Worm (Caenorhabditis elegans) whole organism, early embryonic: ENCODE results near the gene rpb-9.

ENCODE experiments used
- B0310.2 ChIP-seq: sonication (generic microtip); optimal IDR thresholded peaks from 2 replicates; lab custom pipeline; 2016; ENCODE audit warnings: mild to moderate bottlenecking, missing genetic modification characterization, missing compliant biosample characterization
- aly-1 ChIP-seq: sonication (generic microtip); optimal IDR thresholded peaks from 2 replicates; lab custom pipeline; 2016; ENCODE audit warnings: missing genetic modification characterization, missing compliant biosample characterization
- ama-1 ChIP-seq: fragments of 150-350 bp; optimal IDR thresholded peaks from 2 replicates; lab custom pipeline; 2014
- hnd-1 ChIP-seq: sonication (generic microtip); optimal IDR thresholded peaks from 2 replicates; lab custom pipeline; 2016; ENCODE audit warnings: missing genetic modification characterization, missing compliant biosample characterization
- sea-1 ChIP-seq: fragments of 200-800 bp; sonication (Bioruptor generic); conservative IDR thresholded peaks from 2 replicates; pipeline ENCODE4 v1.3.6; 2022; ENCODE audit warnings: missing genetic modification characterization, missing compliant biosample characterization
- tra-4 ChIP-seq: sonication (generic microtip); optimal IDR thresholded peaks from 2 replicates; lab custom pipeline; 2017; ENCODE audit warnings: missing genetic modification characterization, missing compliant biosample characterization

DNA sequence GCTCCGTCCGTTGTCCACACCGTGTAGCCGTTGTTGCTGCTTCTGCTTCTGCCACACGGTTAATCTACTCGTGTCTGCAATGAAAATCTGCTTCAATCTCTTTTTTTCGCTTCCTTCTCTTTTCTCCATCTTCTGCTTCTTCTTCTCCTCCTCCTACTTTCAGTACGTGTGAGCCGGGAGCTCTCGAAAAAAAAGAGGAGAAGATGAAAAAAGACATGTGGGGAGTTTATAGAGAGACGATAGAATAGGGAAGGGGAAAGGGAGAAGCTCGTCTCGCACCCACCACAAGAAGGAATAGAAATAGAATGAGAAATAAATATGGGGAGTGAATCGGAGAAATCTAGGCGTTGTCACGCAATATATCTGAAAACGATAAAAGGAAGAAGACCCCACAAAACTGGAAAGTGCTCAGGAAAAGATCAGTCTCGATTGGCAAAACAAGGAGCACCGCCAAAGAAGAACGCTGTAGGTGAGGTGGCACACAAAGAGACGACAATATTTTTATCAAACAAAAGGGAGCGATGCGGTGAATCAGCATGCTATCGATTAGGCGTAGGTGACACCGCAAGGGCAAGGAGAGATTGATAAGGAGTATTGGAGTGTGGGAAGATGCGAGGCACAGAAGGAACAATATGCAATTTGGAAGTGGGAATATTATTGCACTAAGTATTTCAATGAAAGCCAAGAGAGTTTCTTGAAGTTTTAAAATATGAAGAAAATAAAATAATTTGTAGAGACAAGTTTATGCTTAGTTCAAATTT lies 34.3 kb downstream of the rpb-9 start, which contains the start of gene let-413:
- TF ChIP-seq ama-1 (lab: Kevin White, UChicago) (no peak), tra-4 (tag; lab: Kevin White, UChicago) (no peak), sea-1 (GFP tag; lab: Robert Waterston, UW) (no peak), aly-1 (tag; lab: Kevin White, UChicago) (peak; percentile 21), B0310.2 (no peak), hnd-1 (tag; lab: Kevin White, UChicago) (no peak)
